Fruit fly (Drosophila melanogaster) whole organism, embryonic: ENCODE measurements around the gene CG8861.

Source experiments
- Abd-B ChIP-seq: fragments of 200-800 bp; sonication (Bioruptor generic); optimal IDR thresholded peaks from 2 replicates; lab custom pipeline; 2018; ENCODE audit warnings: missing biosample characterization, mild to moderate bottlenecking, missing genetic modification characterization, moderate library complexity
- CG10431 ChIP-seq: fragments of 200-800 bp; sonication (Bioruptor generic); optimal IDR thresholded peaks from 3 replicates; lab custom pipeline; 2018; ENCODE audit warnings: missing biosample characterization, mild to moderate bottlenecking, missing genetic modification characterization
- CG10959 ChIP-seq: fragments of 200-800 bp; sonication (Bioruptor generic); IDR thresholded peaks from 2 replicates; pipeline ENCODE4 v1.3.6; 2022; ENCODE audit warnings: missing biosample characterization, missing genetic modification characterization
- CG12071 ChIP-seq: fragments of 200-800 bp; sonication (Bioruptor generic); optimal IDR thresholded peaks from 3 replicates; lab custom pipeline; 2018; ENCODE audit warnings: missing biosample characterization, mild to moderate bottlenecking, missing genetic modification characterization
- CG12942 ChIP-seq: fragments of 200-800 bp; sonication (Bioruptor generic); optimal IDR thresholded peaks from 3 replicates; lab custom pipeline; 2016; ENCODE audit warnings: missing biosample characterization, missing genetic modification characterization
- CG16815 ChIP-seq: fragments of 200-800 bp; sonication (Bioruptor generic); optimal IDR thresholded peaks from 3 replicates; lab custom pipeline; 2017; ENCODE audit warnings: missing biosample characterization, mild to moderate bottlenecking, missing genetic modification characterization
- CG17359 ChIP-seq: fragments of 200-800 bp; sonication (Bioruptor generic); optimal IDR thresholded peaks from 3 replicates; lab custom pipeline; 2018; ENCODE audit warnings: missing biosample characterization, mild to moderate bottlenecking, missing genetic modification characterization, moderate library complexity
- CG17802 ChIP-seq: fragments of 200-800 bp; sonication (Bioruptor generic); optimal IDR thresholded peaks from 2 replicates; lab custom pipeline; 2018; ENCODE audit warnings: missing biosample characterization, mild to moderate bottlenecking, missing genetic modification characterization, moderate library complexity
- CG31365 ChIP-seq: fragments of 200-800 bp; sonication (Bioruptor generic); optimal IDR thresholded peaks from 2 replicates; lab custom pipeline; 2018; ENCODE audit warnings: missing biosample characterization, mild to moderate bottlenecking, missing genetic modification characterization
- CG3407 ChIP-seq: fragments of 200-800 bp; sonication (Bioruptor generic); optimal IDR thresholded peaks from 2 replicates; lab custom pipeline; 2018; ENCODE audit warnings: missing biosample characterization, mild to moderate bottlenecking, missing genetic modification characterization
- CG34376 ChIP-seq: fragments of 200-800 bp; sonication (Bioruptor generic); optimal IDR thresholded peaks from 2 replicates; lab custom pipeline; 2018; ENCODE audit warnings: missing biosample characterization, mild to moderate bottlenecking, missing genetic modification characterization
- CG7271 ChIP-seq: fragments of 200-800 bp; sonication (Bioruptor generic); optimal IDR thresholded peaks from 2 replicates; lab custom pipeline; 2018; ENCODE audit warnings: missing biosample characterization, mild to moderate bottlenecking, missing genetic modification characterization, moderate library complexity
- CG7745 ChIP-seq: fragments of 200-800 bp; sonication (Bioruptor generic); optimal IDR thresholded peaks from 2 replicates; lab custom pipeline; 2018; ENCODE audit warnings: missing biosample characterization, mild to moderate bottlenecking, missing genetic modification characterization, moderate library complexity
- Dad ChIP-seq: fragments of 200-800 bp; sonication (Bioruptor generic); optimal IDR thresholded peaks from 3 replicates; lab custom pipeline; 2016; ENCODE audit warnings: missing biosample characterization, missing genetic modification characterization
- Doc2 ChIP-seq: fragments of 200-800 bp; sonication (Bioruptor generic); IDR thresholded peaks from 2 replicates; pipeline ENCODE4 v1.3.6; 2022; ENCODE audit warnings: missing biosample characterization, missing genetic modification characterization
- Dref ChIP-seq: fragments of 200-800 bp; sonication (Bioruptor generic); IDR thresholded peaks from 2 replicates; pipeline ENCODE4 v1.3.6; 2022; ENCODE audit warnings: missing biosample characterization, missing genetic modification characterization
- Eip74EF ChIP-seq, 2 experiments: fragments of 200-800 bp in 1 of 2; fragments of >200 bp in 1 of 2; sonication (Bioruptor generic) in 1 of 2; optimal IDR thresholded peaks; 2 replicates each; lab custom pipeline; 2017 to 2019; ENCODE audit warnings: missing biosample characterization in 2 of 2, missing genetic modification characterization in 2 of 2, mild to moderate bottlenecking in 1 of 2, moderate library complexity in 1 of 2
- Fer1 ChIP-seq: fragments of 200-800 bp; sonication (Bioruptor generic); optimal IDR thresholded peaks from 2 replicates; lab custom pipeline; 2017; ENCODE audit warnings: missing biosample characterization, mild to moderate bottlenecking, missing genetic modification characterization
- HLH54F ChIP-seq: fragments of 200-800 bp; sonication (Bioruptor generic); optimal IDR thresholded peaks from 3 replicates; lab custom pipeline; 2016; ENCODE audit warnings: missing biosample characterization, missing genetic modification characterization
- Hr3 ChIP-seq: fragments of 200-800 bp; sonication (Bioruptor generic); optimal IDR thresholded peaks from 3 replicates; lab custom pipeline; 2016; ENCODE audit warnings: missing biosample characterization, missing genetic modification characterization
- Hsf ChIP-seq: fragments of 200-800 bp; sonication (Bioruptor generic); optimal IDR thresholded peaks from 3 replicates; lab custom pipeline; 2016; ENCODE audit warnings: missing biosample characterization, missing genetic modification characterization
- NC2β ChIP-seq: fragments of 200-800 bp; sonication (Bioruptor generic); optimal IDR thresholded peaks from 2 replicates; lab custom pipeline; 2016; ENCODE audit warnings: missing biosample characterization, missing genetic modification characterization
- NK7.1 ChIP-seq: fragments of 200-800 bp; sonication (Bioruptor generic); optimal IDR thresholded peaks from 3 replicates; lab custom pipeline; 2016; ENCODE audit warnings: missing biosample characterization, missing genetic modification characterization
- Nf-YB ChIP-seq: fragments of 200-800 bp; sonication (Bioruptor generic); optimal IDR thresholded peaks from 3 replicates; lab custom pipeline; 2019; ENCODE audit warnings: missing biosample characterization, mild to moderate bottlenecking, missing genetic modification characterization, moderate library complexity
- Sox100B ChIP-seq: fragments of 200-800 bp; sonication (Bioruptor generic); optimal IDR thresholded peaks from 3 replicates; lab custom pipeline; 2018; ENCODE audit warnings: missing biosample characterization, mild to moderate bottlenecking, missing genetic modification characterization
- Taf1 ChIP-seq: fragments of 200-800 bp; sonication (Bioruptor generic); IDR thresholded peaks from 2 replicates; pipeline ENCODE4 v1.3.6; 2022; ENCODE audit warnings: missing biosample characterization, missing genetic modification characterization
- ase ChIP-seq: fragments of 200-800 bp; sonication (Bioruptor generic); IDR thresholded peaks from 3 replicates; pipeline ENCODE4 v1.3.6; 2022; ENCODE audit warnings: missing biosample characterization, missing genetic modification characterization
- ash1 ChIP-seq: fragments of 200-800 bp; sonication (Bioruptor generic); optimal IDR thresholded peaks from 2 replicates; lab custom pipeline; 2018; ENCODE audit warnings: missing biosample characterization, mild to moderate bottlenecking, missing genetic modification characterization
- bigmax ChIP-seq: fragments of 200-800 bp; sonication (Bioruptor generic); optimal IDR thresholded peaks from 2 replicates; lab custom pipeline; 2018; ENCODE audit warnings: missing biosample characterization, mild to moderate bottlenecking, missing genetic modification characterization
- bowl ChIP-seq: fragments of 200-800 bp; sonication (Bioruptor generic); IDR thresholded peaks from 2 replicates; pipeline ENCODE4 v1.3.6; 2022; ENCODE audit warnings: missing biosample characterization, missing genetic modification characterization
- cato ChIP-seq: fragments of 200-800 bp; sonication (Bioruptor generic); optimal IDR thresholded peaks from 2 replicates; lab custom pipeline; 2016; ENCODE audit warnings: missing biosample characterization, missing genetic modification characterization, borderline replicate concordance
- chm ChIP-seq: fragments of 200-800 bp; sonication (Bioruptor generic); IDR thresholded peaks from 2 replicates; pipeline ENCODE4 v1.3.6; 2022; ENCODE audit warnings: missing biosample characterization, missing genetic modification characterization
- dan ChIP-seq: fragments of 200-800 bp; sonication (Bioruptor generic); IDR thresholded peaks from 2 replicates; pipeline ENCODE4 v1.3.6; 2022; ENCODE audit warnings: missing biosample characterization, missing genetic modification characterization
- danr ChIP-seq: fragments of 200-800 bp; sonication (Bioruptor generic); IDR thresholded peaks from 2 replicates; pipeline ENCODE4 v1.3.6; 2022; ENCODE audit warnings: missing biosample characterization, missing genetic modification characterization
- dysf ChIP-seq: fragments of 200-800 bp; sonication (Bioruptor generic); IDR thresholded peaks from 3 replicates; pipeline ENCODE4 v1.3.6; 2022; ENCODE audit warnings: missing biosample characterization, missing genetic modification characterization
- insv ChIP-seq, 2 experiments: fragments of 200-800 bp; sonication (Bioruptor generic); optimal IDR thresholded peaks; 3 replicates each; lab custom pipeline; 2016 to 2018; ENCODE audit warnings: missing biosample characterization in 2 of 2, missing genetic modification characterization in 2 of 2
- jing ChIP-seq: fragments of 200-800 bp; sonication (Bioruptor generic); optimal IDR thresholded peaks from 2 replicates; lab custom pipeline; 2018; ENCODE audit warnings: missing biosample characterization, mild to moderate bottlenecking, missing genetic modification characterization
- luna ChIP-seq: fragments of 200-800 bp; sonication (Bioruptor generic); optimal IDR thresholded peaks from 2 replicates; lab custom pipeline; 2016; ENCODE audit warnings: missing biosample characterization, missing genetic modification characterization
- mld ChIP-seq: fragments of 200-800 bp; sonication (Bioruptor generic); IDR thresholded peaks from 3 replicates; pipeline ENCODE4 v1.3.6; 2022; ENCODE audit warnings: missing biosample characterization, missing genetic modification characterization; ENCODE audit not compliant: partially characterized antibody
- otp ChIP-seq: fragments of 200-800 bp; sonication (Bioruptor generic); IDR thresholded peaks from 3 replicates; pipeline ENCODE4, ENCODE4 v1.3.6; 2022; ENCODE audit warnings: missing biosample characterization, missing genetic modification characterization
- pnt ChIP-seq: fragments of 200-800 bp; sonication (Bioruptor generic); optimal IDR thresholded peaks from 3 replicates; lab custom pipeline; 2016; ENCODE audit warnings: missing biosample characterization, missing genetic modification characterization
- shn ChIP-seq: fragments of 200-800 bp; sonication (Bioruptor generic); optimal IDR thresholded peaks from 3 replicates; lab custom pipeline; 2016; ENCODE audit warnings: missing biosample characterization, missing genetic modification characterization
- sisA ChIP-seq: fragments of 200-800 bp; sonication (Bioruptor generic); IDR thresholded peaks from 2 replicates; pipeline ENCODE4 v1.3.6; 2022; ENCODE audit warnings: missing biosample characterization, missing genetic modification characterization
- slou ChIP-seq: fragments of 200-800 bp; sonication (Bioruptor generic); optimal IDR thresholded peaks from 3 replicates; lab custom pipeline; 2016; ENCODE audit warnings: missing biosample characterization, missing genetic modification characterization
- tap ChIP-seq: fragments of 200-800 bp; optimal IDR thresholded peaks from 3 replicates; lab custom pipeline; 2019; ENCODE audit warnings: missing biosample characterization, mild to moderate bottlenecking, missing genetic modification characterization, moderate library complexity
- tup ChIP-seq: fragments of 200-800 bp; sonication (Bioruptor generic); optimal IDR thresholded peaks from 2 replicates; lab custom pipeline; 2016; ENCODE audit warnings: missing biosample characterization, mild to moderate bottlenecking, missing genetic modification characterization, moderate library complexity
- wdn ChIP-seq: fragments of 200-800 bp; sonication (Bioruptor generic); IDR thresholded peaks from 2 replicates; pipeline ENCODE4 v1.3.6; 2022; ENCODE audit warnings: missing biosample characterization, missing genetic modification characterization
- wek ChIP-seq: fragments of 200-800 bp; sonication (Bioruptor generic); optimal IDR thresholded peaks from 3 replicates; lab custom pipeline; 2018; ENCODE audit warnings: missing biosample characterization, mild to moderate bottlenecking, missing genetic modification characterization, moderate library complexity
- zen2 ChIP-seq: fragments of 200-800 bp; sonication (Bioruptor generic); IDR thresholded peaks from 3 replicates; pipeline ENCODE4 v1.3.6; 2022; ENCODE audit warnings: missing biosample characterization, missing genetic modification characterization; ENCODE audit not compliant: partially characterized antibody
- zfh2 ChIP-seq: fragments of 200-800 bp; sonication (Bioruptor generic); optimal IDR thresholded peaks from 2 replicates; lab custom pipeline; 2016; ENCODE audit warnings: missing biosample characterization, missing genetic modification characterization

The CG8861 gene

DNA sequence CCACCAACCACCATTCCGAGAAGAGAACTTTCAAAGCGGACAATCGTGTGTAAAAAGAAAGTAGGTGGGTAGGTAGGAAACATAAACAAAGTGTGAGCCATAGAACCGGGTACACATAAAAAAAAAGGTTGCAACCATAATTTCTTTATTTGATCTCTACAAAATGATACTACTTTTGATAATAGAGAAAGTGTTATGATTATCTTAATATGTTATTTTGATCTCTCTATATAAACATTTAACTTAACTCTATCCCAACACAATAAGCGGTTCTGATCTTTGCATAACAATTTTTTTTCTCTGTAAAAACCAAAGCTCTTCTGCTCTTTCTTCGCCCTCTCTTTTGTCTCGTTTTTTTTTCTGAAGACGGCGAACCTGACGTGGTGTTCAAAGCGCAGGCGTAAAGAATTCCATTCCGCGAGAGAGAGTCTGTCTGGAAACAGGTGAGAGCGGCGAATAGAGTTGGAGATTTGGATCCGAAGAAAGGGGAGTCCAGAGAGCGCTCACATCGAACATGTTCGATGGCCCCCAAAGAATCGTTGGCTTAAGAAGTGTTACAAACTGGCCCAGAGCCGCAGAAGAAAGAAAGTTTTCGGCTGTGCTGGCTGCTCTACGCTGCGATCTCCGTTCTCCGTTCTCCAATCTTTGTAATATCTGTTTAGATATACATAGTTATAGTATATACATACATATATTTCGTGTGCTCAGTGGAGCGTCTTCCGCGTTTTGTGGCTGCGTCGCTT is 81.3 kb downstream of the CG8861 start (continued):
- TF ChIP-seq Doc2 (GFP tag; lab: Robert Waterston, UW) (no peak), tup (no peak), CG10959 (GFP tag; lab: Robert Waterston, UW) (no peak), CG17359 (tag; lab: Kevin White, UChicago) (peak; percentile 71), zen2 (GFP tag; lab: Robert Waterston, UW) (no peak), pnt (peak; percentile 10), cato (no peak), Hsf (peak; percentile 60), bowl (GFP tag; lab: Robert Waterston, UW) (no peak), jing (GFP tag; lab: Kevin White, UChicago) (peak; percentile 36), CG10431 (GFP tag; lab: Kevin White, UChicago) (peak; percentile 69), Dref (GFP tag; lab: Robert Waterston, UW) (no peak), Abd-B (GFP tag; lab: Kevin White, UChicago) (peak; percentile 14), NK7.1 (GFP tag; lab: Kevin White, UChicago) (no peak), tap (tag; lab: Kevin White, UChicago) (peak; percentile 59), CG7271 (tag; lab: Kevin White, UChicago) (peak; percentile 54), Eip74EF (GFP tag; optimal IDR thresholded peaks at IDR 0.05; lab: Kevin White, UChicago) (peak in 1 of 2 experiments; percentile 56), otp (GFP tag; lab: Robert Waterston, UW) (no peak), CG34376 (GFP tag; lab: Kevin White, UChicago) (no peak), wek (GFP tag; lab: Kevin White, UChicago) (no peak), Sox100B (GFP tag; lab: Kevin White, UChicago) (peak; percentile 71), luna (GFP tag; lab: Kevin White, UChicago) (no peak), danr (GFP tag; lab: Robert Waterston, UW) (0 out of 2 replicates have a peak, but pooled peaks have one; percentile 8), CG31365 (tag; lab: Kevin White, UChicago) (no peak), CG12071 (no peak), dysf (GFP tag; lab: Robert Waterston, UW) (peak; percentile 51; the same call in 1 of the 3 replicates), CG3407 (GFP tag; lab: Kevin White, UChicago) (peak; percentile 53), Fer1 (GFP tag; lab: Kevin White, UChicago) (no peak), NC2β (GFP tag; lab: Kevin White, UChicago) (peak; percentile 62), Taf1 (no peak), dan (GFP tag; lab: Robert Waterston, UW) (no peak), Hr3 (peak; percentile 55), wdn (GFP tag; lab: Robert Waterston, UW) (no peak), bigmax (GFP tag; lab: Kevin White, UChicago) (no peak), CG12942 (GFP tag; lab: Kevin White, UChicago) (no peak), ash1 (GFP tag; lab: Kevin White, UChicago) (no peak), Dad (GFP tag; lab: Kevin White, UChicago) (peak; percentile 31), CG16815 (GFP tag; lab: Kevin White, UChicago) (no peak), ase (GFP tag; lab: Robert Waterston, UW) (peak; percentile 6; the same call in 1 of the 3 replicates), chm (GFP tag; lab: Robert Waterston, UW) (peak; percentile 65; the same call in 1 of the 2 replicates), zfh2 (GFP tag; lab: Kevin White, UChicago) (no peak), CG17802 (no peak), Nf-YB (GFP tag; lab: Kevin White, UChicago) (peak; percentile 50), sisA (GFP tag; lab: Robert Waterston, UW) (peak; percentile 69), insv (GFP tag; optimal IDR thresholded peaks at IDR 0.05; lab: Kevin White, UChicago) (no peak), mld (GFP tag; lab: Robert Waterston, UW) (no peak), slou (GFP tag; lab: Kevin White, UChicago) (no peak), CG7745 (tag; lab: Kevin White, UChicago) (no peak), HLH54F (GFP tag; lab: Kevin White, UChicago) (no peak), shn (GFP tag; lab: Kevin White, UChicago) (peak; percentile 2)
